Worm (Caenorhabditis elegans) whole organism, late embryonic: Measurements from ENCODE around the gene fbxa-222.
"Not testable (repeated sequence)": the region's sequence is repeated elsewhere in the genome, so short reads cannot be mapped to it uniquely, and the experiment has no call there.

Experiments used
- K02D7.2 ChIP-seq: sonication (generic microtip); optimal IDR thresholded peaks from 2 replicates; lab custom pipeline; 2017; ENCODE audit warnings: mild to moderate bottlenecking, missing genetic modification characterization, missing compliant biosample characterization
- T23F11.4 ChIP-seq: fragments of 200-800 bp; sonication (Bioruptor generic); optimal IDR thresholded peaks from 2 replicates; lab custom pipeline; 2018; ENCODE audit warnings: mild to moderate bottlenecking, missing genetic modification characterization, missing compliant biosample characterization
- ceh-18 ChIP-seq: sonication (generic microtip); optimal IDR thresholded peaks from 2 replicates; lab custom pipeline; 2016; ENCODE audit warnings: missing genetic modification characterization, missing compliant biosample characterization
- ceh-19 ChIP-seq: fragments of 200-800 bp; sonication (Bioruptor generic); optimal IDR thresholded peaks from 2 replicates; lab custom pipeline; 2018; ENCODE audit warnings: mild to moderate bottlenecking, missing genetic modification characterization, missing compliant biosample characterization
- ceh-6 ChIP-seq: fragments of 200-800 bp; sonication (Bioruptor generic); optimal IDR thresholded peaks from 2 replicates; lab custom pipeline; 2018; ENCODE audit warnings: mild to moderate bottlenecking, missing genetic modification characterization, missing compliant biosample characterization
- che-1 ChIP-seq: sonication (generic microtip); optimal IDR thresholded peaks from 2 replicates; lab custom pipeline; 2016; ENCODE audit warnings: mild to moderate bottlenecking, missing genetic modification characterization, missing compliant biosample characterization
- dmd-4 ChIP-seq: sonication (generic microtip); optimal IDR thresholded peaks from 2 replicates; lab custom pipeline; 2016; ENCODE audit warnings: borderline replicate concordance, missing genetic modification characterization, missing compliant biosample characterization
- dve-1 ChIP-seq: sonication (generic microtip); optimal IDR thresholded peaks from 2 replicates; lab custom pipeline; 2017; ENCODE audit warnings: antibody characterized with exemption, mild to moderate bottlenecking, missing genetic modification characterization, missing compliant biosample characterization
- hlh-6 ChIP-seq: sonication (generic microtip); optimal IDR thresholded peaks from 2 replicates; lab custom pipeline; 2016; ENCODE audit warnings: missing genotype, missing genetic modification characterization, missing compliant biosample characterization
- lim-6 ChIP-seq: sonication (generic microtip); optimal IDR thresholded peaks from 2 replicates; lab custom pipeline; 2016; ENCODE audit warnings: missing genetic modification characterization, missing compliant biosample characterization
- lin-11 ChIP-seq: fragments of 200-800 bp; sonication (Bioruptor generic); optimal IDR thresholded peaks from 2 replicates; lab custom pipeline; 2018; ENCODE audit warnings: mild to moderate bottlenecking, missing genetic modification characterization, missing compliant biosample characterization
- mec-3 ChIP-seq: sonication (generic microtip); optimal IDR thresholded peaks from 2 replicates; lab custom pipeline; 2016; ENCODE audit warnings: borderline replicate concordance, missing genetic modification characterization, missing compliant biosample characterization
- pha-4 ChIP-seq: fragments of 150-350 bp; optimal IDR thresholded peaks from 2 replicates; lab custom pipeline; 2018; ENCODE audit warnings: missing biosample characterization, missing genetic modification reagents, missing genetic modification characterization
- sox-4 ChIP-seq: sonication (generic microtip); optimal IDR thresholded peaks from 2 replicates; lab custom pipeline; 2017; ENCODE audit warnings: mild to moderate bottlenecking, missing genetic modification characterization, inconsistent platforms, missing compliant biosample characterization
- tbx-7 ChIP-seq: sonication (generic microtip); optimal IDR thresholded peaks from 2 replicates; lab custom pipeline; 2016; ENCODE audit warnings: missing genotype, missing genetic modification characterization, missing compliant biosample characterization
- ttx-3 ChIP-seq: sonication (generic microtip); optimal IDR thresholded peaks from 2 replicates; lab custom pipeline; 2016; ENCODE audit warnings: missing genetic modification reagents, missing genetic modification characterization, missing compliant biosample characterization

fbxa-222 gene

ce11 chrX:119363-119762 lies 2.2 kb downstream of the fbxa-222 start, which contains the start of gene fbxa-16:
Gene fbxa-16, plus strand, starts transcription at chrX:119663.
- not testable (repeated sequence) for TF ChIP-seq dve-1, che-1, lim-6 (tag; lab: Kevin White, UChicago)

- TF ChIP-seq hlh-6 (tag; lab: Kevin White, UChicago) (no peak), K02D7.2 (tag; lab: Kevin White, UChicago) (no peak), dve-1 (tag; lab: Kevin White, UChicago) (no peak), sox-4 (tag; lab: Kevin White, UChicago) (no peak), tbx-7 (tag; lab: Kevin White, UChicago) (no peak), T23F11.4 (no peak)
Observed at ce11 chrX:141149-141548, 24.0 kb downstream of the fbxa-222 start, which contains the start of gene Y73B3A.8. Gene Y73B3A.8, minus strand, starts transcription at chrX:141249.

- TF ChIP-seq ceh-18 (peak; percentile 95), dmd-4 (tag; lab: Kevin White, UChicago) (no peak)
Observed at ce11 chrX:146832-147231, 29.7 kb downstream of the fbxa-222 start.

- no peak for TF ChIP-seq mec-3 (tag; lab: Kevin White, UChicago)
- TF ChIP-seq ttx-3: no peak
- no peak for TF ChIP-seq pha-4
- TF ChIP-seq sox-4 (tag; lab: Kevin White, UChicago): no peak
- no peak for TF ChIP-seq T23F11.4
- no peak for TF ChIP-seq K02D7.2 (tag; lab: Kevin White, UChicago)
- no peak for TF ChIP-seq lin-11
Observed at ce11 chrX:147824-148223, 30.6 kb downstream of the fbxa-222 start, which contains the start of gene Y73B3A.11. Gene Y73B3A.11, plus strand, starts transcription at chrX:148124.

ce11 chrX:163034-163433 lies 45.9 kb downstream of the fbxa-222 start, which contains the start of gene tmed-12:
Gene tmed-12, minus strand, starts transcription at chrX:163134.
- TF ChIP-seq ttx-3; ceh-19 (GFP tag; lab: Kevin White, UChicago); ceh-6 (GFP tag; lab: Kevin White, UChicago): not testable (repeated sequence)
